Fruit fly (Drosophila melanogaster): ENCODE measurements around the gene CG42238.

The CG42238 gene

dm6 chr2L:21035704-21036369 lies 16.1 kb downstream of the CG42238 start (continued):
- TF ChIP-seq Hand (GFP tag; optimal IDR thresholded peaks at IDR 0.05): no peak
- no peak for TF ChIP-seq CG10267 (tag; optimal IDR thresholded peaks at IDR 0.05)
- TF ChIP-seq gsb-n (tag; optimal IDR thresholded peaks at IDR 0.05): peak; percentile 8
- TF ChIP-seq wdn (GFP tag; IDR thresholded peaks at IDR 0.05): no peak
- no peak for TF ChIP-seq CG2116 (GFP tag; optimal IDR thresholded peaks at IDR 0.05)
- TF ChIP-seq MTF-1 (GFP tag; optimal IDR thresholded peaks at IDR 0.05; ENCODE audit: borderline replicate concordance): no peak
- no peak for TF ChIP-seq Sox100B (GFP tag; optimal IDR thresholded peaks at IDR 0.05)
- no peak for TF ChIP-seq CG10654 (GFP tag; optimal IDR thresholded peaks at IDR 0.05)
- no peak for TF ChIP-seq CG2202 (tag; optimal IDR thresholded peaks at IDR 0.05)
- TF ChIP-seq CG16815 (GFP tag; optimal IDR thresholded peaks at IDR 0.05): peak; percentile 25
- no peak for TF ChIP-seq CG1233 (GFP tag; optimal IDR thresholded peaks at IDR 0.05)
- TF ChIP-seq bsh (GFP tag; optimal IDR thresholded peaks at IDR 0.05): peak in 1 of 2 experiments; percentile 37
- TF ChIP-seq CG2875 (GFP tag; optimal IDR thresholded peaks at IDR 0.05): no peak
- TF ChIP-seq CG11695 (GFP tag; IDR thresholded peaks at IDR 0.05): no peak
- peak; percentile 77 for TF ChIP-seq twi (tag; optimal IDR thresholded peaks at IDR 0.05)
- peak; percentile 42; the same call in 1 of the 2 replicates for TF ChIP-seq CG8765 (GFP tag; IDR thresholded peaks at IDR 0.05)
- peak; percentile 53; the same call in 1 of the 2 replicates for TF ChIP-seq Xrp1 (GFP tag; IDR thresholded peaks at IDR 0.05)
- TF ChIP-seq al (GFP tag; IDR thresholded peaks at IDR 0.05): no peak
- TF ChIP-seq D19B (GFP tag; optimal IDR thresholded peaks at IDR 0.05): peak; percentile 70
- no peak for TF ChIP-seq CG14710 (tag; optimal IDR thresholded peaks at IDR 0.05)
- TF ChIP-seq prd (optimal IDR thresholded peaks at IDR 0.05): no peak
- TF ChIP-seq prd (GFP tag; IDR thresholded peaks at IDR 0.05): peak; percentile 58; the same call in 2 of the 3 replicates
- TF ChIP-seq danr (GFP tag; IDR thresholded peaks at IDR 0.05): no peak
- peak; percentile 20 for TF ChIP-seq CG2712 (tag; optimal IDR thresholded peaks at IDR 0.05)
- TF ChIP-seq CG10274 (GFP tag; optimal IDR thresholded peaks at IDR 0.05): no peak
- peak; percentile 7 for TF ChIP-seq Hr39 (optimal IDR thresholded peaks at IDR 0.05)
- TF ChIP-seq CG7372 (GFP tag; IDR thresholded peaks at IDR 0.05): no peak
- no peak for TF ChIP-seq ac (GFP tag; optimal IDR thresholded peaks at IDR 0.05)
- no peak for TF ChIP-seq exex (tag; optimal IDR thresholded peaks at IDR 0.05)
- TF ChIP-seq sens (GFP tag): peak; percentile 48
- no peak for TF ChIP-seq nau (GFP tag; optimal IDR thresholded peaks at IDR 0.05)
- no peak for TF ChIP-seq Sry-δ (GFP tag; optimal IDR thresholded peaks at IDR 0.05)
- TF ChIP-seq Oaz (GFP tag; IDR thresholded peaks at IDR 0.05): no peak
- TF ChIP-seq lab (GFP tag; optimal IDR thresholded peaks at IDR 0.05): peak; percentile 30
- TF ChIP-seq dmrt99B (tag; optimal IDR thresholded peaks at IDR 0.05): peak; percentile 21
- no peak for TF ChIP-seq CG7357 (GFP tag; IDR thresholded peaks at IDR 0.05)
- TF ChIP-seq row (GFP tag; IDR thresholded peaks at IDR 0.05): peak; percentile 53; the same call in 2 of the 3 replicates
- no peak for TF ChIP-seq Lim3 (GFP tag; IDR thresholded peaks at IDR 0.05)
- no peak for TF ChIP-seq CG31365 (tag; optimal IDR thresholded peaks at IDR 0.05)
- TF ChIP-seq CG6689 (GFP tag; IDR thresholded peaks at IDR 0.05): peak; percentile 51
- TF ChIP-seq bab2 (GFP tag; optimal IDR thresholded peaks at IDR 0.05): no peak
- no peak for TF ChIP-seq da (GFP tag; optimal IDR thresholded peaks at IDR 0.05)
- TF ChIP-seq dm (GFP tag; optimal IDR thresholded peaks at IDR 0.05): no peak
- peak; percentile 19 for TF ChIP-seq lilli (GFP tag; optimal IDR thresholded peaks at IDR 0.05)
- TF ChIP-seq CG12769 (tag; optimal IDR thresholded peaks at IDR 0.05): no peak
- peak; percentile 6 for TF ChIP-seq nmo (GFP tag; optimal IDR thresholded peaks at IDR 0.05)
- TF ChIP-seq grau (tag; optimal IDR thresholded peaks at IDR 0.05): peak; percentile 1
- TF ChIP-seq NC2β (GFP tag; optimal IDR thresholded peaks at IDR 0.05): peak; percentile 4
- peak; percentile 47; the same call in 1 of the 3 replicates for TF ChIP-seq ci (GFP tag; IDR thresholded peaks at IDR 0.05)
- TF ChIP-seq CG3726 (GFP tag; IDR thresholded peaks at IDR 0.05): no peak
- peak; percentile 43; the same call in 1 of the 3 replicates for TF ChIP-seq dysf (GFP tag; IDR thresholded peaks at IDR 0.05)
